Worm (Caenorhabditis elegans) whole organism, L4 larva: ENCODE data around the gene C04F6.9.

Source experiments
- D1046.2 ChIP-seq: fragments of 200-800 bp; sonication (Bioruptor generic); IDR thresholded peaks from 2 replicates; pipeline ENCODE4 v1.3.6; 2022; ENCODE audit warnings: missing genetic modification characterization, missing compliant biosample characterization
- F26F4.8 ChIP-seq: fragments of 200-800 bp; sonication (Bioruptor generic); conservative IDR thresholded peaks from 2 replicates; pipeline ENCODE4 v1.3.6; 2022; ENCODE audit warnings: missing genetic modification characterization, missing compliant biosample characterization
- F49E8.2 ChIP-seq: sonication (generic microtip); optimal IDR thresholded peaks from 2 replicates; lab custom pipeline; 2016; ENCODE audit warnings: missing compliant biosample characterization, mild to moderate bottlenecking, missing genetic modification characterization, borderline replicate concordance
- R02D3.7 ChIP-seq: fragments of 150-350 bp; sonication (generic microtip); optimal IDR thresholded peaks from 3 replicates; lab custom pipeline; 2014; ENCODE audit warnings: missing biosample characterization, missing genetic modification characterization
- ZK546.5 ChIP-seq, 2 experiments: sonication (generic microtip); optimal IDR thresholded peaks; 2 replicates each; lab custom pipeline; 2017; ENCODE audit warnings: missing biosample characterization in 2 of 2, missing genetic modification characterization in 2 of 2
- aha-1 ChIP-seq: fragments of 150-350 bp; peaks from one replicate; lab custom pipeline; 2014; ENCODE audit warnings: missing biosample characterization, missing genetic modification characterization
- aly-2 ChIP-seq: sonication (generic microtip); optimal IDR thresholded peaks from 2 replicates; lab custom pipeline; 2018; ENCODE audit warnings: missing biosample characterization, missing genetic modification characterization
- attf-4 ChIP-seq: sonication (generic microtip); optimal IDR thresholded peaks from 3 replicates; lab custom pipeline; 2017; ENCODE audit warnings: missing biosample characterization, missing genetic modification characterization
- ceh-32 ChIP-seq: sonication (generic microtip); optimal IDR thresholded peaks from 2 replicates; lab custom pipeline; 2016; ENCODE audit warnings: mild to moderate bottlenecking, missing genetic modification characterization, missing compliant biosample characterization; ENCODE audit not compliant: poor library complexity
- ceh-82 ChIP-seq: sonication (generic microtip); optimal IDR thresholded peaks from 2 replicates; lab custom pipeline; 2017; ENCODE audit warnings: missing biosample characterization, missing genetic modification characterization
- cey-2 ChIP-seq: sonication (generic microtip); optimal IDR thresholded peaks from 3 replicates; lab custom pipeline; 2017; ENCODE audit warnings: missing genetic modification characterization, mild to moderate bottlenecking, missing compliant biosample characterization, antibody characterized with exemption, borderline replicate concordance; ENCODE audit not compliant: insufficient read depth
- ctbp-1 ChIP-seq: fragments of 200-800 bp; sonication (Bioruptor generic); IDR thresholded peaks from 2 replicates; pipeline ENCODE4 v1.3.6; 2022; ENCODE audit warnings: missing genetic modification reagents, missing genetic modification characterization, missing compliant biosample characterization
- daf-16 ChIP-seq, 3 experiments: sonication (generic microtip); optimal IDR thresholded peaks; 2 replicates each; lab custom pipeline; 2016 to 2017; ENCODE audit warnings: missing genetic modification characterization in 3 of 3, missing genetic modification reagents in 3 of 3, mild to moderate bottlenecking in 2 of 3, missing compliant biosample characterization in 2 of 3, missing biosample characterization in 1 of 3, moderate library complexity in 1 of 3
- dmd-6 ChIP-seq: fragments of 200-800 bp; sonication (Bioruptor generic); IDR thresholded peaks from 2 replicates; pipeline ENCODE4 v1.3.6; 2022; ENCODE audit warnings: missing genetic modification reagents, missing genetic modification characterization, missing compliant biosample characterization
- dve-1 ChIP-seq: sonication (generic microtip); optimal IDR thresholded peaks from 2 replicates; lab custom pipeline; 2017; ENCODE audit warnings: antibody characterized with exemption, mild to moderate bottlenecking, missing genetic modification characterization, missing compliant biosample characterization; ENCODE audit not compliant: insufficient read depth
- egl-43 ChIP-seq: fragments of 200-800 bp; sonication (Bioruptor generic); IDR thresholded peaks from 2 replicates; pipeline ENCODE4 v1.3.6; 2022; ENCODE audit warnings: missing genetic modification reagents, missing genetic modification characterization, missing compliant biosample characterization
- fos-1 ChIP-seq: fragments of 150-350 bp; optimal IDR thresholded peaks from 2 replicates; lab custom pipeline; 2014; ENCODE audit warnings: missing biosample characterization, missing genetic modification characterization
- hlh-11 ChIP-seq: fragments of 200-800 bp; sonication (Bioruptor generic); optimal IDR thresholded peaks from 2 replicates; lab custom pipeline; 2018; ENCODE audit warnings: mild to moderate bottlenecking, missing genetic modification characterization, missing compliant biosample characterization
- hmg-1.1 ChIP-seq: fragments of 200-800 bp; sonication (Bioruptor generic); IDR thresholded peaks from 2 replicates; pipeline ENCODE4 v1.3.6; 2022; ENCODE audit warnings: missing genetic modification reagents, missing genetic modification characterization, missing compliant biosample characterization
- lin-1 ChIP-seq: fragments of 200-800 bp; sonication (Bioruptor generic); IDR thresholded peaks from 2 replicates; pipeline ENCODE4 v1.3.6; 2022; ENCODE audit warnings: missing genetic modification reagents, missing genetic modification characterization, missing compliant biosample characterization
- lin-13 ChIP-seq: fragments of 150-350 bp; optimal IDR thresholded peaks from 2 replicates; lab custom pipeline; 2014; ENCODE audit warnings: missing biosample characterization, missing genetic modification reagents, missing genetic modification characterization
- lin-15B ChIP-seq: fragments of 150-350 bp; sonication (generic microtip); optimal IDR thresholded peaks from 3 replicates; lab custom pipeline; 2014; ENCODE audit warnings: missing biosample characterization, missing genetic modification characterization
- lin-29 ChIP-seq: fragments of 200-800 bp; sonication (Bioruptor generic); IDR thresholded peaks from 2 replicates; pipeline ENCODE4 v1.3.6; 2022; ENCODE audit warnings: missing genetic modification reagents, missing genetic modification characterization, missing compliant biosample characterization
- mdt-29 ChIP-seq: fragments of 200-800 bp; sonication (Bioruptor generic); IDR thresholded peaks from 2 replicates; pipeline ENCODE4 v1.3.6; 2022; ENCODE audit warnings: missing genetic modification reagents, missing genetic modification characterization, missing compliant biosample characterization
- mep-1 ChIP-seq: fragments of 150-350 bp; sonication (generic microtip); optimal IDR thresholded peaks from 3 replicates; lab custom pipeline; 2014; ENCODE audit warnings: missing biosample characterization, missing genetic modification characterization
- mes-2 ChIP-seq: sonication (generic microtip); optimal IDR thresholded peaks from 2 replicates; lab custom pipeline; 2016; ENCODE audit warnings: missing genotype, mild to moderate bottlenecking, missing genetic modification characterization, missing compliant biosample characterization; ENCODE audit not compliant: poor library complexity, severe bottlenecking
- nhr-10 ChIP-seq: fragments of 150-350 bp; optimal IDR thresholded peaks from 2 replicates; lab custom pipeline; 2014; ENCODE audit warnings: missing biosample characterization, missing genetic modification characterization
- nhr-11 ChIP-seq: fragments of 150-350 bp; optimal IDR thresholded peaks from 2 replicates; lab custom pipeline; 2014; ENCODE audit warnings: missing biosample characterization, missing genetic modification characterization
- nhr-42 ChIP-seq: fragments of 200-800 bp; sonication (Bioruptor generic); IDR thresholded peaks from 2 replicates; pipeline ENCODE4 v1.3.6; 2022; ENCODE audit warnings: missing genetic modification characterization, missing compliant biosample characterization
- nhr-6 ChIP-seq: fragments of 150-350 bp; optimal IDR thresholded peaks from 2 replicates; lab custom pipeline; 2014; ENCODE audit warnings: missing biosample characterization, missing genetic modification characterization
- nhr-76 ChIP-seq: fragments of 150-350 bp; optimal IDR thresholded peaks from 2 replicates; lab custom pipeline; 2014; ENCODE audit warnings: missing biosample characterization, missing genetic modification characterization
- pha-4 ChIP-seq, 2 experiments: fragments of 150-350 bp in 1 of 2; fragments of 200-800 bp in 1 of 2; sonication (Bioruptor generic) in 1 of 2; IDR thresholded peaks in 1 of 2; optimal IDR thresholded peaks in 1 of 2; 2 replicates each; pipeline versions ENCODE4 v1.3.6 to Lab custom; 2014 to 2022; ENCODE audit warnings: missing genetic modification characterization in 2 of 2, missing genetic modification reagents in 2 of 2, missing biosample characterization in 1 of 2, missing compliant biosample characterization in 1 of 2
- php-3 ChIP-seq: fragments of 200-800 bp; sonication (Bioruptor generic); IDR thresholded peaks from 2 replicates; pipeline ENCODE4 v1.3.6; 2022; ENCODE audit warnings: missing genetic modification reagents, missing genetic modification characterization, missing compliant biosample characterization
- sdz-12 ChIP-seq: fragments of 200-800 bp; sonication (Bioruptor generic); optimal IDR thresholded peaks from 2 replicates; lab custom pipeline; 2018; ENCODE audit warnings: mild to moderate bottlenecking, missing genetic modification characterization, missing compliant biosample characterization
- set-16 ChIP-seq: fragments of 200-800 bp; sonication (Bioruptor generic); IDR thresholded peaks from 2 replicates; pipeline ENCODE4 v1.3.6; 2022; ENCODE audit warnings: missing genetic modification reagents, missing genetic modification characterization, missing compliant biosample characterization
- spr-1 ChIP-seq: sonication (generic microtip); optimal IDR thresholded peaks from 2 replicates; lab custom pipeline; 2016; ENCODE audit warnings: mild to moderate bottlenecking, missing genetic modification characterization, missing compliant biosample characterization
- tra-1 ChIP-seq: fragments of 200-800 bp; sonication (Bioruptor generic); IDR thresholded peaks from 2 replicates; pipeline ENCODE4 v1.3.6; 2022; ENCODE audit warnings: missing genetic modification reagents, missing genetic modification characterization, missing compliant biosample characterization
- unc-130 ChIP-seq: sonication (generic microtip); optimal IDR thresholded peaks from 2 replicates; lab custom pipeline; 2016; ENCODE audit warnings: missing genetic modification reagents, missing genetic modification characterization, missing compliant biosample characterization
- unc-62 ChIP-seq, 3 experiments: fragments of 150-350 bp in 1 of 3; sonication (generic microtip); optimal IDR thresholded peaks in 2 of 3; peaks in 1 of 3; 1 replicate in 1 of 3; 2 replicates in 2 of 3; lab custom pipeline; 2014 to 2017; ENCODE audit warnings: missing biosample characterization in 3 of 3, missing genetic modification characterization in 3 of 3, missing genetic modification reagents in 3 of 3, missing genotype in 1 of 3
- zag-1 ChIP-seq: fragments of 150-350 bp; optimal IDR thresholded peaks from 2 replicates; lab custom pipeline; 2014; ENCODE audit warnings: missing biosample characterization, missing genetic modification characterization
- zip-11 ChIP-seq: fragments of 200-800 bp; sonication (Bioruptor generic); IDR thresholded peaks from 2 replicates; pipeline ENCODE4 v1.3.6; 2022; ENCODE audit warnings: missing genetic modification characterization, missing compliant biosample characterization
- zip-2 ChIP-seq: fragments of 150-350 bp; optimal IDR thresholded peaks from 2 replicates; lab custom pipeline; 2014; ENCODE audit warnings: missing biosample characterization, missing genetic modification characterization
- ztf-7 ChIP-seq: fragments of 150-350 bp; optimal IDR thresholded peaks from 2 replicates; lab custom pipeline; 2014; ENCODE audit warnings: missing biosample characterization, missing genetic modification characterization

Gene C04F6.9

DNA sequence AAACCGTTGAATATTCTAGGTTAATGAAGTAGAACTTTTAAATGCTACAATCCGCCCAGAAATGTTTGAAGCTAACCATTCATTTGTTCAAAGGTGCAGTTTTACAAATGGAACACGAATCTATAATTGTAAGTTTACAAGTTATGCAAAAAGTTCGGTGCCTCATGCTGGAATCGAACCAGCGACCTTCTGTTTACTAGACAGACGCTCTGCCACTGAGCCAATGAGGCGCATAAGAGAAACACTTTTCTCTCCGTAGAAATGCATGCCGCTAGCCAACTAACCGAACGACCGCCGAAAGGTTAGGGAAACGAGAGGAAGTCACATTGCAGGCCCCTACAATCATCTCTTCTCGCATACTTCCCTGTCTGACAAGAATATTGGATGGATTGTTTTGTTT lies 30.5 kb upstream of the C04F6.9 start (continued):
- TF ChIP-seq F26F4.8 (peak; percentile 81), sdz-12 (peak; percentile 84), php-3 (GFP tag; lab: Robert Waterston, UW) (peak; percentile 51; the same call in 1 of the 2 replicates), spr-1 (peak; percentile 29), lin-13 (GFP tag; lab: Kevin White, UChicago) (peak; percentile 23), ceh-82 (no peak), ztf-7 (peak; percentile 55), set-16 (no peak), aly-2 (tag; lab: Kevin White, UChicago) (no peak), zag-1 (tag; lab: Kevin White, UChicago) (no peak), daf-16 (GFP tag; optimal IDR thresholded peaks at IDR 0.05; lab: Kevin White, UChicago) (peak; percentile 45 to 82), daf-16 (tag; optimal IDR thresholded peaks at IDR 0.05; lab: Kevin White, UChicago) (peak; percentile 89), hmg-1.1 (GFP tag; lab: Robert Waterston, UW) (peak; percentile 95), nhr-42 (GFP tag; lab: Robert Waterston, UW) (peak; percentile 81), nhr-11 (tag; lab: Kevin White, UChicago) (peak; percentile 33), ceh-32 (tag; lab: Kevin White, UChicago) (peak; percentile 22), lin-29 (GFP tag; lab: Robert Waterston, UW) (peak; percentile 75), mep-1 (tag; lab: Kevin White, UChicago) (peak; percentile 78), zip-2 (no peak), tra-1 (peak; percentile 72; the same call in 1 of the 2 replicates), aha-1 (tag; lab: Kevin White, UChicago) (peak; percentile 99), pha-4 (GFP tag; IDR thresholded peaks at IDR 0.05; lab: Robert Waterston, UW) (peak; percentile 90), pha-4 (tag; optimal IDR thresholded peaks at IDR 0.05; lab: Kevin White, UChicago) (peak; percentile 34), mes-2 (tag; lab: Kevin White, UChicago) (peak; percentile 87), unc-130 (GFP tag; lab: Kevin White, UChicago) (peak; percentile 44), ZK546.5 (tag; optimal IDR thresholded peaks at IDR 0.05; lab: Kevin White, UChicago) (no peak), F49E8.2 (tag; lab: Kevin White, UChicago) (peak; percentile 37), attf-4 (tag; lab: Kevin White, UChicago) (no peak), lin-15B (tag; lab: Kevin White, UChicago) (no peak), egl-43 (GFP tag; lab: Robert Waterston, UW) (peak; percentile 96), lin-1 (GFP tag; lab: Robert Waterston, UW) (no peak), mdt-29 (peak; percentile 81; the same call in 1 of the 2 replicates), hlh-11 (peak; percentile 56), R02D3.7 (no peak), D1046.2 (peak; percentile 76)

DNA sequence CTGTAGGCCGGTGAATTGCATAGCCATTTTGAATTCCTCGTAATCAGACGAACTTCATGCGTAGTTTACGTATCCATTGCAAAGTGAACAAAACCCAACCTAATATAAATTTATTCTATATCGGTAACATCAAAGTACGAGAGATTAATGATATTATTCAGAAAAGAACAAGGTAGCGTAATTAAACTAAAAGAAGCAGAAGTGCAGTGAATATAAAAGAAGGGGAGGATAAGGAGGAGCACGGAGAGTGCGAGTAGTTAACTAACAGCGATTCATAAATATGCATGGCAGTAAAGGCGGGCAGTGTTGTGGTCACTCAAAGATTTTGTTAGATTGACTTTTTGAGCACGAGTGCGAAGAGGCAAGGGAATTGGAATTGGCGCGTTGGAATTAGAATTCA lies 27.2 kb upstream of the C04F6.9 start, which contains the start of gene clc-3:
Gene clc-3 (minus strand): TSS at position 101 of the 400 bp plus-strand sequence.
- TF ChIP-seq sdz-12 (no peak), unc-62 (GFP tag; optimal IDR thresholded peaks at IDR 0.05 in 1 of 2; lab: Kevin White, UChicago) (peak in 1 of 2 experiments; percentile 62), unc-62 (tag; optimal IDR thresholded peaks at IDR 0.05; lab: Kevin White, UChicago) (no peak)

DNA sequence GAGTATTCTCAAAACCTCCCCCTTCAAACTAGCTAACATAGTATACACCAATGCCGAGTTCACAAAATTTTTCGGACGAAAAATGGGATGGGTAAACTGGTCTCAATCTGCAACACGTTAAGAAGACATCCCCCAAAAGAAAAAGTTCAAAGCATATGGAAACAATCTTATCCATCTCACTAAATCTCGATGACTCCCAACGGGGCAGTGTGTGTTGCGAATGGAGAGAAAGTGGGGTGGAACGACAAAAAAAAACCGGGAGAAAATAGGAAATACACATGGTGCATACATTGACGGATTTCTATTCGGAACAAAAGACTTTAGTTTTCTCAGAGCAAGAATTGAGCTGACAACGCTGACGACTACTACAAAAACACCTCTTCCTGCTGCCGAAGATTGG lies 26.5 kb upstream of the C04F6.9 start:
- TF ChIP-seq unc-62 (GFP tag; optimal IDR thresholded peaks at IDR 0.05 in 1 of 2; lab: Kevin White, UChicago) (no peak), unc-62 (tag; optimal IDR thresholded peaks at IDR 0.05; lab: Kevin White, UChicago) (no peak), aha-1 (tag; lab: Kevin White, UChicago) (peak; percentile 55)

DNA sequence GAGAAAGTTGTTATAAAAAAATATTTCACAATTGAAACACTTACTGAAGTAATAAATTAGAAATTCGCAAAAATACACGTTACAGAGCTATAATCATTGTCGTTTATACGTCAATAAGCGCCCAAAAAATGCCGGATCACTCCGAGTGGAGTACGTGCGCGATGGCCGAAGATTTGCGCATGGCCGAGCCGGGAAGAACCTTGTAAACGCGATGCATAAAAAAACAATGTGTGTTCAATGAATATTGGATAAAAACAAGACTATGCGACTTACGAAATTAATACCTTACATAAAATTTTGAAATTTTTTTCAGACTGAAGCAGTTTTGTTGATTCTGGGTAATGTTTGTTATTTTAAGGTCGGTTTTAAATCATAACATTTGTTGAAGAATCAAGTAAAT lies 22.7 kb upstream of the C04F6.9 start, which contains the start of gene sorf-1:
Gene sorf-1 (minus strand): TSS at position 135 of the 400 bp plus-strand sequence.
- TF ChIP-seq daf-16 (GFP tag; optimal IDR thresholded peaks at IDR 0.05; lab: Kevin White, UChicago) (no peak), daf-16 (tag; optimal IDR thresholded peaks at IDR 0.05; lab: Kevin White, UChicago) (no peak), F49E8.2 (tag; lab: Kevin White, UChicago) (no peak), nhr-10 (no peak), nhr-6 (tag; lab: Kevin White, UChicago) (no peak), fos-1 (tag; lab: Kevin White, UChicago) (no peak), php-3 (GFP tag; lab: Robert Waterston, UW) (no peak), mep-1 (tag; lab: Kevin White, UChicago) (peak; percentile 46), ctbp-1 (GFP tag; lab: Robert Waterston, UW) (no peak), dmd-6 (GFP tag; lab: Robert Waterston, UW) (peak; percentile 38), R02D3.7 (no peak), hmg-1.1 (GFP tag; lab: Robert Waterston, UW) (no peak), pha-4 (GFP tag; IDR thresholded peaks at IDR 0.05; lab: Robert Waterston, UW) (no peak), pha-4 (tag; optimal IDR thresholded peaks at IDR 0.05; lab: Kevin White, UChicago) (no peak), dve-1 (tag; lab: Kevin White, UChicago) (no peak), zip-11 (GFP tag; lab: Robert Waterston, UW) (no peak), cey-2 (tag; lab: Kevin White, UChicago) (no peak), nhr-76 (tag; lab: Kevin White, UChicago) (no peak), unc-130 (GFP tag; lab: Kevin White, UChicago) (peak; percentile 9)
